Worm (Caenorhabditis elegans) whole organism, mixed stage, embryonic: ENCODE results near the gene K10H10.7.

Source experiments
- M03D4.4 ChIP-seq: sonication (generic microtip); optimal IDR thresholded peaks from 2 replicates; lab custom pipeline; 2017; ENCODE audit warnings: mild to moderate bottlenecking, missing genetic modification characterization, missing compliant biosample characterization
- bed-3 ChIP-seq: fragments of 200-800 bp; sonication (Bioruptor generic); optimal IDR thresholded peaks from 3 replicates; lab custom pipeline; 2018; ENCODE audit warnings: mild to moderate bottlenecking, missing genetic modification characterization, moderate library complexity, missing compliant biosample characterization
- blmp-1 ChIP-seq: fragments of 150-350 bp; optimal IDR thresholded peaks from 2 replicates; lab custom pipeline; 2014; ENCODE audit warnings: missing biosample characterization, missing genetic modification characterization
- ceh-39 ChIP-seq: fragments of 150-350 bp; optimal IDR thresholded peaks from 2 replicates; lab custom pipeline; 2014; ENCODE audit warnings: missing biosample characterization, missing genetic modification characterization
- ceh-43 ChIP-seq: fragments of 200-800 bp; sonication (Bioruptor generic); optimal IDR thresholded peaks from 2 replicates; lab custom pipeline; 2018; ENCODE audit warnings: mild to moderate bottlenecking, missing genetic modification characterization, moderate library complexity, missing compliant biosample characterization
- ceh-83 ChIP-seq: fragments of 200-800 bp; sonication (Bioruptor generic); optimal IDR thresholded peaks from 2 replicates; lab custom pipeline; 2018; ENCODE audit warnings: mild to moderate bottlenecking, missing genetic modification characterization, missing compliant biosample characterization
- ces-1 ChIP-seq: fragments of 150-350 bp; optimal IDR thresholded peaks from 2 replicates; lab custom pipeline; 2014; ENCODE audit warnings: missing biosample characterization, missing genetic modification reagents, missing genetic modification characterization
- cnd-1 ChIP-seq: fragments of 200-800 bp; sonication (Bioruptor generic); optimal IDR thresholded peaks from 2 replicates; lab custom pipeline; 2018; ENCODE audit warnings: mild to moderate bottlenecking, missing genetic modification characterization, missing compliant biosample characterization
- drap-1 ChIP-seq: fragments of 200-800 bp; sonication (Bioruptor generic); optimal IDR thresholded peaks from 3 replicates; lab custom pipeline; 2018; ENCODE audit warnings: mild to moderate bottlenecking, missing genetic modification characterization, missing compliant biosample characterization
- elt-1 ChIP-seq: sonication (generic microtip); optimal IDR thresholded peaks from 2 replicates; lab custom pipeline; 2017; ENCODE audit warnings: missing genetic modification characterization, mild to moderate bottlenecking, missing compliant biosample characterization, antibody characterized with exemption, moderate library complexity, borderline replicate concordance; ENCODE audit not compliant: insufficient read depth
- elt-3 ChIP-seq: fragments of 150-350 bp; optimal IDR thresholded peaks from 2 replicates; lab custom pipeline; 2014; ENCODE audit warnings: missing biosample characterization, missing genetic modification characterization
- flh-1 ChIP-seq: fragments of 200-800 bp; sonication (Bioruptor generic); optimal IDR thresholded peaks from 2 replicates; lab custom pipeline; 2018; ENCODE audit warnings: mild to moderate bottlenecking, missing genetic modification characterization, moderate library complexity, missing compliant biosample characterization
- ham-2 ChIP-seq: fragments of 200-800 bp; sonication (Bioruptor generic); optimal IDR thresholded peaks from 2 replicates; lab custom pipeline; 2018; ENCODE audit warnings: mild to moderate bottlenecking, missing genetic modification characterization, missing compliant biosample characterization
- hlh-1 ChIP-seq: fragments of 150-350 bp; optimal IDR thresholded peaks from 2 replicates; lab custom pipeline; 2014; ENCODE audit warnings: missing biosample characterization, missing genetic modification reagents, missing genetic modification characterization
- lin-13 ChIP-seq: fragments of 150-350 bp; optimal IDR thresholded peaks from 2 replicates; lab custom pipeline; 2014; ENCODE audit warnings: missing biosample characterization, missing genetic modification characterization
- lin-32 ChIP-seq: fragments of 200-800 bp; sonication (Bioruptor generic); optimal IDR thresholded peaks from 2 replicates; lab custom pipeline; 2018; ENCODE audit warnings: mild to moderate bottlenecking, missing genetic modification characterization, missing compliant biosample characterization
- lsy-2 ChIP-seq: fragments of 150-350 bp; optimal IDR thresholded peaks from 2 replicates; lab custom pipeline; 2014; ENCODE audit warnings: missing biosample characterization, missing genetic modification characterization
- mab-5 ChIP-seq: fragments of 150-350 bp; optimal IDR thresholded peaks from 2 replicates; lab custom pipeline; 2014; ENCODE audit warnings: missing biosample characterization, missing genetic modification characterization
- mep-1 ChIP-seq: fragments of 150-350 bp; optimal IDR thresholded peaks from 2 replicates; lab custom pipeline; 2017; ENCODE audit warnings: missing biosample characterization, missing genetic modification reagents, missing genetic modification characterization, inconsistent platforms
- mls-2 ChIP-seq: sonication (generic microtip); optimal IDR thresholded peaks from 2 replicates; lab custom pipeline; 2016; ENCODE audit warnings: mild to moderate bottlenecking, missing genetic modification characterization, moderate library complexity, missing compliant biosample characterization
- nhr-12 ChIP-seq: fragments of 150-350 bp; optimal IDR thresholded peaks from 2 replicates; lab custom pipeline; 2014; ENCODE audit warnings: missing biosample characterization, missing genetic modification characterization
- nhr-2 ChIP-seq: fragments of 150-350 bp; optimal IDR thresholded peaks from 2 replicates; lab custom pipeline; 2014; ENCODE audit warnings: missing biosample characterization, missing genetic modification characterization
- nhr-237 ChIP-seq: fragments of 150-350 bp; optimal IDR thresholded peaks from 2 replicates; lab custom pipeline; 2014; ENCODE audit warnings: missing biosample characterization, missing genetic modification characterization
- nhr-28 ChIP-seq: fragments of 150-350 bp; optimal IDR thresholded peaks from 2 replicates; lab custom pipeline; 2014; ENCODE audit warnings: missing biosample characterization, missing genetic modification characterization
- nhr-76 ChIP-seq: sonication (generic microtip); optimal IDR thresholded peaks from 2 replicates; lab custom pipeline; 2017; ENCODE audit warnings: missing biosample characterization, missing genetic modification characterization
- sem-2 ChIP-seq: fragments of 200-800 bp; sonication (Bioruptor generic); optimal IDR thresholded peaks from 2 replicates; lab custom pipeline; 2018; ENCODE audit warnings: mild to moderate bottlenecking, missing genetic modification characterization, missing compliant biosample characterization
- snpc-4 ChIP-seq: fragments of 150-350 bp; optimal IDR thresholded peaks from 2 replicates; lab custom pipeline; 2014; ENCODE audit warnings: missing biosample characterization, missing genetic modification characterization
- sptf-1 ChIP-seq: sonication (generic microtip); optimal IDR thresholded peaks from 2 replicates; lab custom pipeline; 2017; ENCODE audit warnings: mild to moderate bottlenecking, missing genetic modification characterization, moderate library complexity, missing compliant biosample characterization
- tbx-8 ChIP-seq: fragments of 200-800 bp; sonication (Bioruptor generic); optimal IDR thresholded peaks from 2 replicates; lab custom pipeline; 2018; ENCODE audit warnings: mild to moderate bottlenecking, missing genetic modification characterization, moderate library complexity, missing compliant biosample characterization
- unc-120 ChIP-seq: sonication (generic microtip); optimal IDR thresholded peaks from 2 replicates; lab custom pipeline; 2017; ENCODE audit warnings: missing genetic modification characterization, missing compliant biosample characterization; ENCODE audit not compliant: poor library complexity, severe bottlenecking
- unc-39 ChIP-seq: fragments of 150-350 bp; optimal IDR thresholded peaks from 2 replicates; lab custom pipeline; 2014; ENCODE audit warnings: missing biosample characterization, missing genetic modification characterization
- unc-62 ChIP-seq: fragments of 150-350 bp; optimal IDR thresholded peaks from 2 replicates; lab custom pipeline; 2014; ENCODE audit warnings: missing biosample characterization, missing genetic modification reagents, missing genetic modification characterization
- zip-8 ChIP-seq: fragments of 150-350 bp; optimal IDR thresholded peaks from 2 replicates; lab custom pipeline; 2014; ENCODE audit warnings: missing biosample characterization, missing genetic modification characterization
- ztf-11 ChIP-seq: fragments of 150-350 bp; optimal IDR thresholded peaks from 2 replicates; lab custom pipeline; 2014; ENCODE audit warnings: missing biosample characterization, missing genetic modification characterization

Gene K10H10.7

ce11 chrII:14534000-14534399 lies 26.5 kb upstream of the K10H10.7 start, which contains the start of gene C04H5.1:
Gene C04H5.1, plus strand, starts transcription at chrII:14534300.
- no peak for TF ChIP-seq unc-62 (GFP tag; lab: Kevin White, UChicago)
- TF ChIP-seq drap-1 (GFP tag; lab: Kevin White, UChicago) = no peak
- no peak for TF ChIP-seq mep-1 (tag; lab: Kevin White, UChicago)
- no peak for TF ChIP-seq sem-2
- TF ChIP-seq flh-1 (GFP tag; lab: Kevin White, UChicago) = no peak
- no peak for TF ChIP-seq zip-8
- TF ChIP-seq nhr-28 = no peak
- TF ChIP-seq cnd-1 = no peak
- TF ChIP-seq nhr-2 (tag; lab: Kevin White, UChicago) = no peak
- TF ChIP-seq tbx-8 (GFP tag; lab: Kevin White, UChicago) = no peak
- no peak for TF ChIP-seq bed-3
- no peak for TF ChIP-seq nhr-76 (tag; lab: Kevin White, UChicago)
- no peak for TF ChIP-seq elt-1 (tag; lab: Kevin White, UChicago)
- TF ChIP-seq sptf-1 (tag; lab: Kevin White, UChicago) = no peak
- TF ChIP-seq ceh-83 (GFP tag; lab: Kevin White, UChicago) = no peak
- no peak for TF ChIP-seq elt-3 (tag; lab: Kevin White, UChicago)
- no peak for TF ChIP-seq nhr-12
- TF ChIP-seq unc-120 (tag; lab: Kevin White, UChicago) = no peak
- TF ChIP-seq hlh-1 = no peak
- TF ChIP-seq, all 35 proteins: peak for 0

ce11 chrII:14528233-14528802 lies 20.9 kb upstream of the K10H10.7 start, which contains the start of the genes F57C2.5 and spat-1:
Gene F57C2.5, minus strand, starts transcription at chrII:14528239.
Gene spat-1, plus strand, starts transcription at chrII:14528752.
- peak; percentile 49 for TF ChIP-seq lin-32 (GFP tag; lab: Kevin White, UChicago)
- no peak for TF ChIP-seq elt-3 (tag; lab: Kevin White, UChicago)
- TF ChIP-seq bed-3 = peak; percentile 31
- peak; percentile 40 for TF ChIP-seq M03D4.4 (tag; lab: Kevin White, UChicago)
- no peak for TF ChIP-seq tbx-8 (GFP tag; lab: Kevin White, UChicago)
- peak; percentile 20 for TF ChIP-seq mep-1 (tag; lab: Kevin White, UChicago)
- no peak for TF ChIP-seq ceh-39 (tag; lab: Kevin White, UChicago)
- TF ChIP-seq hlh-1 = no peak
- peak; percentile 32 for TF ChIP-seq mls-2 (tag; lab: Kevin White, UChicago)
- TF ChIP-seq blmp-1 (tag; lab: Kevin White, UChicago) = no peak
- peak; percentile 85 for TF ChIP-seq ceh-43 (GFP tag; lab: Kevin White, UChicago)
- no peak for TF ChIP-seq flh-1 (GFP tag; lab: Kevin White, UChicago)
- no peak for TF ChIP-seq unc-39 (tag; lab: Kevin White, UChicago)
- TF ChIP-seq unc-62 (GFP tag; lab: Kevin White, UChicago) = no peak
- peak; percentile 51 for TF ChIP-seq drap-1 (GFP tag; lab: Kevin White, UChicago)
- TF ChIP-seq ces-1 (GFP tag; lab: Kevin White, UChicago) = peak; percentile 87
- no peak for TF ChIP-seq sem-2
- no peak for TF ChIP-seq nhr-76 (tag; lab: Kevin White, UChicago)
- TF ChIP-seq elt-1 (tag; lab: Kevin White, UChicago) = no peak
- TF ChIP-seq cnd-1 = no peak
- no peak for TF ChIP-seq ztf-11 (tag; lab: Kevin White, UChicago)
- peak; percentile 61 for TF ChIP-seq nhr-237
- TF ChIP-seq ceh-83 (GFP tag; lab: Kevin White, UChicago) = no peak
- TF ChIP-seq mab-5 (tag; lab: Kevin White, UChicago) = no peak
- peak; percentile 54 for TF ChIP-seq lin-13 (tag; lab: Kevin White, UChicago)
- TF ChIP-seq lsy-2 (tag; lab: Kevin White, UChicago) = peak; percentile 95
- peak; percentile 31 for TF ChIP-seq unc-120 (tag; lab: Kevin White, UChicago)
- TF ChIP-seq nhr-2 (tag; lab: Kevin White, UChicago) = no peak
- no peak for TF ChIP-seq nhr-28
- TF ChIP-seq snpc-4 (tag; lab: Kevin White, UChicago) = no peak
- TF ChIP-seq sptf-1 (tag; lab: Kevin White, UChicago) = peak; percentile 83

DNA sequence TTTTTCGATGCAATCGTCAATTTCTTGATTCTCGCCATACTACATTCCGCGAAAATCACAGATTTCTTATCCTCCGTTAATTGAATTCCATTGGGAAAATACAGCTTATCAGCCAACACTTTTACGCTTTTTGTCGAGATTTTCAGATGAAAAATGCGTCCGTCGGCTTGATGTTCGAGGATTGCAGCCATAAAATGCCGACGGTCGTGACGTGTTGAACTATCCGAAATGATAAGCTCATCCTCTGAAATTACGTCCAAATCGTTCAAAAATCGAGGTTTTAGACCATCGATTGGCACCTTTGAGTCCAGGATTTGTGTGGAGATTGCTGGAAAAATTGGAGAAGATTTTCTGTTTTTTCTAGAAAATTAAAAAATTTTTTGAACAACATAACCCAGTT lies 19.6 kb upstream of the K10H10.7 start:
- TF ChIP-seq cnd-1 (no peak), lin-32 (GFP tag; lab: Kevin White, UChicago) (no peak), unc-39 (tag; lab: Kevin White, UChicago) (no peak), ham-2 (no peak), nhr-28 (no peak), ceh-39 (tag; lab: Kevin White, UChicago) (no peak)
- TF ChIP-seq, all 35 proteins: peak for 0
